Fruit fly (Drosophila melanogaster): ENCODE results near the gene Nufip.

Gene Nufip

DNA sequence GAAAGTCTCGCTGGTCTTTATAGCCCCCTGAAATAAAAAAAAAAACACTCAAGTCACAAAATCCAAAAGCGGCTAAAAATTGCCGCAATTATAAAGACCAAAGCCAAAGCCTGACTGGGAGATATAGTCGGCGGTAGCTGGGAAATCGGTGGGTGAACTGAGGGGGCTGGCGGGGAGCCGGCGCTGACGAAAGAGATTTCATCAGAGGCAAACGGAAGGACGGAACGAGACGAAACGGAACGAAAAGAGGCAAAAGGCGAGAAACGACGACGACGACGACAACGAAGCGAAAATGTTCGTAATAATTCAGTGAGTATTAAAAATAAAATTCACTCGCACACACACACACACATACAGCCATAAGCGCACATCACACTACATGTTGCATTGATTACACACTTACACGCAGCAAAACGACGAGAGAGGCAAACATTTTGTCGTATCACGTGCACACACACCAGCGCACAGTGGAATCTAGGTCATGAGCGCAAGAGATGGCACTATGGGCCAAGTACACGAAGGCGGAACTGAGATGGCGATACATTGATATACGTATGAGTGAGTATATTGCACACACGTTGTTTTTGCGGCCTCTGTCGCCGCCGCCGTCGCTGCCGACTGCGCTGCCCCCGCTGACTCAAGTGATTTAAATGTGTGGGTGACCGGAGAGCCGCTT lies 10.9 kb upstream of the Nufip start (continued):
- TF ChIP-seq ci (GFP tag; IDR thresholded peaks at IDR 0.05) = peak; percentile 61
- no peak for TF ChIP-seq CG10565 (GFP tag; optimal IDR thresholded peaks at IDR 0.05)
- TF ChIP-seq CG6654 (GFP tag; optimal IDR thresholded peaks at IDR 0.05) = no peak
- no peak for TF ChIP-seq CG7357 (GFP tag; IDR thresholded peaks at IDR 0.05)
- TF ChIP-seq jumu (GFP tag; optimal IDR thresholded peaks at IDR 0.05) = no peak
- no peak for TF ChIP-seq Dip3 (GFP tag; optimal IDR thresholded peaks at IDR 0.05)
- peak in 1 of 2 experiments; percentile 52 for TF ChIP-seq Hr78 (GFP tag; optimal IDR thresholded peaks at IDR 0.05)
- TF ChIP-seq Mes4 (GFP tag; optimal IDR thresholded peaks at IDR 0.05) = no peak
- TF ChIP-seq CG16813 (GFP tag; IDR thresholded peaks at IDR 0.05; ENCODE audit: partially characterized antibody) = no peak
- no peak for TF ChIP-seq CG17612 (GFP tag; IDR thresholded peaks at IDR 0.05)
- TF ChIP-seq Dp (GFP tag; optimal IDR thresholded peaks at IDR 0.05) = no peak
- TF ChIP-seq CG14965 (GFP tag; optimal IDR thresholded peaks at IDR 0.05; ENCODE audit: borderline replicate concordance) = no peak
- no peak for TF ChIP-seq CG3407 (GFP tag; optimal IDR thresholded peaks at IDR 0.05)
- TF ChIP-seq en (GFP tag; optimal IDR thresholded peaks at IDR 0.05) = no peak
- TF ChIP-seq CG3163 (GFP tag; optimal IDR thresholded peaks at IDR 0.05) = peak; percentile 55
- TF ChIP-seq hth (optimal IDR thresholded peaks at IDR 0.05) = no peak
- no peak for TF ChIP-seq CG13775 (GFP tag; optimal IDR thresholded peaks at IDR 0.05)
- TF ChIP-seq repo (GFP tag; optimal IDR thresholded peaks at IDR 0.05) = peak; percentile 29
- 0 out of 2 replicates have a peak, but pooled peaks have one; percentile 14 for TF ChIP-seq CG32772 (GFP tag; IDR thresholded peaks at IDR 0.05)
- TF ChIP-seq CG6791 (GFP tag; IDR thresholded peaks at IDR 0.05; ENCODE audit: partially characterized antibody) = no peak
- TF ChIP-seq wdn (GFP tag; IDR thresholded peaks at IDR 0.05) = no peak
- no peak for TF ChIP-seq CG2678 (tag; optimal IDR thresholded peaks at IDR 0.05)
- no peak for TF ChIP-seq CG13424 (tag; optimal IDR thresholded peaks at IDR 0.05)
- TF ChIP-seq CG33213 (GFP tag; optimal IDR thresholded peaks at IDR 0.05) = no peak
- TF ChIP-seq CG32532 (GFP tag; IDR thresholded peaks at IDR 0.05) = no peak
- no peak for TF ChIP-seq h (optimal IDR thresholded peaks at IDR 0.05)
- no peak for TF ChIP-seq D19B (GFP tag; optimal IDR thresholded peaks at IDR 0.05)
- TF ChIP-seq CG11504 (tag; optimal IDR thresholded peaks at IDR 0.05) = no peak
- no peak for TF ChIP-seq CG2712 (tag; optimal IDR thresholded peaks at IDR 0.05)
- TF ChIP-seq CG16815 (GFP tag; optimal IDR thresholded peaks at IDR 0.05) = no peak
- no peak for TF ChIP-seq disco-r (GFP tag; optimal IDR thresholded peaks at IDR 0.05)
- no peak for TF ChIP-seq NC2β (GFP tag; optimal IDR thresholded peaks at IDR 0.05)
- TF ChIP-seq phol (tag; optimal IDR thresholded peaks at IDR 0.05) = no peak
- TF ChIP-seq CoRest (tag; optimal IDR thresholded peaks at IDR 0.05) = no peak
- TF ChIP-seq CG12659 (GFP tag; optimal IDR thresholded peaks at IDR 0.05) = peak; percentile 11
- no peak for TF ChIP-seq CG7839 (tag; optimal IDR thresholded peaks at IDR 0.05)
- no peak for TF ChIP-seq Tbp (GFP tag; optimal IDR thresholded peaks at IDR 0.05)
- peak; percentile 22 for TF ChIP-seq CG9727 (GFP tag; optimal IDR thresholded peaks at IDR 0.05)
- TF ChIP-seq dysf (GFP tag; IDR thresholded peaks at IDR 0.05) = no peak
- no peak for TF ChIP-seq CG2116 (GFP tag; optimal IDR thresholded peaks at IDR 0.05)
- peak; percentile 22 for TF ChIP-seq gro (GFP tag; optimal IDR thresholded peaks at IDR 0.05)
- no peak for TF ChIP-seq Awh (GFP tag; IDR thresholded peaks at IDR 0.05)
- TF ChIP-seq CG15073 (GFP tag; optimal IDR thresholded peaks at IDR 0.05) = no peak
- TF ChIP-seq org-1 (GFP tag; optimal IDR thresholded peaks at IDR 0.05) = no peak
- TF ChIP-seq fd64A (GFP tag; optimal IDR thresholded peaks at IDR 0.05) = peak; percentile 64
- TF ChIP-seq CG14441 (GFP tag; IDR thresholded peaks at IDR 0.05) = no peak
- no peak for TF ChIP-seq CG1602 (GFP tag; optimal IDR thresholded peaks at IDR 0.05)
- TF ChIP-seq rib (GFP tag; IDR thresholded peaks at IDR 0.05) = peak; percentile 90; the same call in 1 of the 2 replicates
- TF ChIP-seq bowl (GFP tag; IDR thresholded peaks at IDR 0.05) = peak; percentile 29; the same call in 1 of the 2 replicates
- no peak for TF ChIP-seq Bdp1 (GFP tag; optimal IDR thresholded peaks at IDR 0.05)
- TF ChIP-seq ap (GFP tag; IDR thresholded peaks at IDR 0.05) = no peak

All from whole organism, embryonic.